Worm (Caenorhabditis elegans) whole organism, L1 larva: ENCODE measurements around the gene tpst-1.

ENCODE experiments used
- C16A3.4 ChIP-seq: fragments of 150-350 bp; optimal IDR thresholded peaks from 2 replicates; lab custom pipeline; 2014; ENCODE audit warnings: missing biosample characterization, missing genetic modification characterization
- F16B12.6 ChIP-seq: fragments of 150-350 bp; optimal IDR thresholded peaks from 2 replicates; lab custom pipeline; 2014; ENCODE audit warnings: missing biosample characterization, missing genetic modification characterization
- Y116A8C.19 ChIP-seq: sonication (generic microtip); optimal IDR thresholded peaks from 2 replicates; lab custom pipeline; 2016; ENCODE audit warnings: missing compliant biosample characterization, missing genetic modification characterization, borderline replicate concordance
- aha-1 ChIP-seq: fragments of 150-350 bp; optimal IDR thresholded peaks from 2 replicates; lab custom pipeline; 2014; ENCODE audit warnings: missing biosample characterization, missing genetic modification characterization
- blmp-1 ChIP-seq: fragments of 150-350 bp; optimal IDR thresholded peaks from 2 replicates; lab custom pipeline; 2014; ENCODE audit warnings: missing biosample characterization, missing genetic modification characterization
- ceh-63 ChIP-seq: fragments of 200-800 bp; sonication (Bioruptor generic); optimal IDR thresholded peaks from 2 replicates; lab custom pipeline; 2018; ENCODE audit warnings: mild to moderate bottlenecking, missing genetic modification characterization, missing compliant biosample characterization
- ceh-8 ChIP-seq: fragments of 200-800 bp; sonication (Bioruptor generic); optimal IDR thresholded peaks from 2 replicates; lab custom pipeline; 2018; ENCODE audit warnings: mild to moderate bottlenecking, missing genetic modification characterization, moderate library complexity, missing compliant biosample characterization
- ceh-82 ChIP-seq, 3 experiments: fragments of 150-350 bp in 1 of 3; sonication (generic microtip) in 2 of 3; optimal IDR thresholded peaks; 2 replicates each; lab custom pipeline; 2014 to 2017; ENCODE audit warnings: missing biosample characterization in 3 of 3, missing genetic modification characterization in 3 of 3
- ceh-90 ChIP-seq: sonication (generic microtip); optimal IDR thresholded peaks from 2 replicates; lab custom pipeline; 2016; ENCODE audit warnings: missing genetic modification characterization, missing compliant biosample characterization
- dpl-1 ChIP-seq, 3 experiments: fragments of 150-350 bp in 2 of 3; sonication (generic microtip) in 1 of 3; optimal IDR thresholded peaks; 2 replicates each; lab custom pipeline; 2014 to 2017; ENCODE audit warnings: missing biosample characterization in 3 of 3, missing genetic modification characterization in 3 of 3, missing genetic modification reagents in 3 of 3
- dsc-1 ChIP-seq: sonication (generic microtip); optimal IDR thresholded peaks from 2 replicates; lab custom pipeline; 2016; ENCODE audit warnings: mild to moderate bottlenecking, missing genetic modification characterization, missing compliant biosample characterization
- efl-1 ChIP-seq, 4 experiments: fragments of 150-350 bp; optimal IDR thresholded peaks in 3 of 4; peaks in 1 of 4; 1 replicate in 1 of 4; 2 replicates in 3 of 4; lab custom pipeline; 2014; ENCODE audit warnings: missing biosample characterization in 2 of 4, missing genetic modification characterization in 2 of 4, missing genetic modification reagents in 2 of 4
- egl-13 ChIP-seq: sonication (generic microtip); optimal IDR thresholded peaks from 2 replicates; lab custom pipeline; 2016; ENCODE audit warnings: missing genotype, missing genetic modification reagents, missing genetic modification characterization, missing compliant biosample characterization
- egl-27 ChIP-seq, 2 experiments: fragments of 150-350 bp in 1 of 2; sonication (generic microtip); optimal IDR thresholded peaks; 3 replicates each; lab custom pipeline; 2017 to 2018; ENCODE audit warnings: missing biosample characterization in 2 of 2, missing genetic modification characterization in 2 of 2, missing genetic modification reagents in 2 of 2
- fkh-4 ChIP-seq: sonication (generic microtip); optimal IDR thresholded peaks from 2 replicates; lab custom pipeline; 2016; ENCODE audit warnings: missing compliant biosample characterization, missing genetic modification characterization, borderline replicate concordance
- fos-1 ChIP-seq: fragments of 150-350 bp; optimal IDR thresholded peaks from 2 replicates; lab custom pipeline; 2014; ENCODE audit warnings: missing biosample characterization, missing genetic modification characterization
- hlh-17 ChIP-seq: fragments of 200-800 bp; sonication (Bioruptor generic); optimal IDR thresholded peaks from 2 replicates; lab custom pipeline; 2018; ENCODE audit warnings: missing genetic modification characterization, mild to moderate bottlenecking, missing compliant biosample characterization, moderate library complexity, borderline replicate concordance
- hlh-4 ChIP-seq: sonication (generic microtip); optimal IDR thresholded peaks from 2 replicates; lab custom pipeline; 2016; ENCODE audit warnings: mild to moderate bottlenecking, missing genetic modification characterization, missing compliant biosample characterization
- hpl-2 ChIP-seq: fragments of 150-350 bp; optimal IDR thresholded peaks from 2 replicates; lab custom pipeline; 2014; ENCODE audit warnings: missing biosample characterization, missing genetic modification reagents, missing genetic modification characterization
- irx-1 ChIP-seq: sonication (generic microtip); optimal IDR thresholded peaks from 2 replicates; lab custom pipeline; 2016; ENCODE audit warnings: missing genetic modification characterization, missing compliant biosample characterization
- jun-1 ChIP-seq: fragments of 150-350 bp; optimal IDR thresholded peaks from 2 replicates; lab custom pipeline; 2014; ENCODE audit warnings: missing biosample characterization, missing genetic modification reagents, missing genetic modification characterization
- lin-13 ChIP-seq: fragments of 150-350 bp; optimal IDR thresholded peaks from 2 replicates; lab custom pipeline; 2014; ENCODE audit warnings: missing biosample characterization, missing genetic modification reagents, missing genetic modification characterization
- lin-15B ChIP-seq: fragments of 150-350 bp; sonication (generic microtip); optimal IDR thresholded peaks from 3 replicates; lab custom pipeline; 2014; ENCODE audit warnings: missing biosample characterization, missing genetic modification characterization
- lin-39 ChIP-seq: fragments of 150-350 bp; optimal IDR thresholded peaks from 2 replicates; lab custom pipeline; 2014; ENCODE audit warnings: missing biosample characterization, missing genetic modification reagents, missing genetic modification characterization
- lsy-2 ChIP-seq, 2 experiments: fragments of 150-350 bp; optimal IDR thresholded peaks; 2 replicates each; lab custom pipeline; 2014; ENCODE audit warnings: missing biosample characterization in 2 of 2, missing genetic modification characterization in 2 of 2
- mab-9 ChIP-seq: fragments of 200-800 bp; sonication (Bioruptor generic); IDR thresholded peaks from 2 replicates; pipeline ENCODE4 v1.3.6; 2022; ENCODE audit warnings: missing genetic modification reagents, missing genetic modification characterization, missing compliant biosample characterization
- mdl-1 ChIP-seq, 2 experiments: fragments of 150-350 bp; optimal IDR thresholded peaks; 2 replicates each; lab custom pipeline; 2014 to 2017; ENCODE audit warnings: missing biosample characterization in 2 of 2, missing genetic modification characterization in 2 of 2, inconsistent platforms in 1 of 2
- nhr-11 ChIP-seq: fragments of 150-350 bp; optimal IDR thresholded peaks from 2 replicates; lab custom pipeline; 2014; ENCODE audit warnings: missing biosample characterization, missing genetic modification characterization
- nhr-19 ChIP-seq: fragments of 200-800 bp; sonication (Bioruptor generic); conservative IDR thresholded peaks from 2 replicates; pipeline ENCODE4 v1.3.6; 2022; ENCODE audit warnings: missing genetic modification characterization, missing compliant biosample characterization
- nhr-28 ChIP-seq: fragments of 150-350 bp; optimal IDR thresholded peaks from 2 replicates; lab custom pipeline; 2014; ENCODE audit warnings: missing biosample characterization, missing genetic modification characterization
- nhr-47 ChIP-seq: sonication (generic microtip); optimal IDR thresholded peaks from 2 replicates; lab custom pipeline; 2016; ENCODE audit warnings: mild to moderate bottlenecking, missing genetic modification characterization, moderate library complexity, missing compliant biosample characterization
- nhr-71 ChIP-seq: sonication (generic microtip); optimal IDR thresholded peaks from 2 replicates; lab custom pipeline; 2016; ENCODE audit warnings: mild to moderate bottlenecking, missing genetic modification characterization, moderate library complexity, missing compliant biosample characterization
- nhr-76 ChIP-seq: sonication (generic microtip); optimal IDR thresholded peaks from 2 replicates; lab custom pipeline; 2017; ENCODE audit warnings: missing biosample characterization, missing genetic modification characterization
- nhr-85 ChIP-seq: sonication (generic microtip); peaks from one replicate; lab custom pipeline; 2016; ENCODE audit warnings: missing genetic modification characterization, inconsistent platforms, missing compliant biosample characterization
- nhr-90 ChIP-seq: sonication (generic microtip); optimal IDR thresholded peaks from 2 replicates; lab custom pipeline; 2016; ENCODE audit warnings: mild to moderate bottlenecking, missing genetic modification characterization, missing compliant biosample characterization; ENCODE audit not compliant: poor library complexity
- pax-3 ChIP-seq: fragments of 200-800 bp; sonication (Bioruptor generic); optimal IDR thresholded peaks from 2 replicates; lab custom pipeline; 2018; ENCODE audit warnings: mild to moderate bottlenecking, missing genetic modification characterization, moderate library complexity, missing compliant biosample characterization
- pqm-1 ChIP-seq: sonication (generic microtip); optimal IDR thresholded peaks from 3 replicates; lab custom pipeline; 2017; ENCODE audit warnings: missing biosample characterization, missing genetic modification characterization
- rnt-1 ChIP-seq: sonication (generic microtip); optimal IDR thresholded peaks from 2 replicates; lab custom pipeline; 2016; ENCODE audit warnings: mild to moderate bottlenecking, missing genetic modification characterization, moderate library complexity, missing compliant biosample characterization
- skn-1 ChIP-seq: fragments of 150-350 bp; optimal IDR thresholded peaks from 2 replicates; lab custom pipeline; 2014; ENCODE audit warnings: missing biosample characterization, missing genetic modification characterization
- snpc-4 ChIP-seq: fragments of 150-350 bp; optimal IDR thresholded peaks from 2 replicates; lab custom pipeline; 2014; ENCODE audit warnings: missing biosample characterization, missing genetic modification characterization
- sptf-1 ChIP-seq: fragments of 150-350 bp; optimal IDR thresholded peaks from 2 replicates; lab custom pipeline; 2014; ENCODE audit warnings: missing biosample characterization, missing genetic modification characterization
- sup-37 ChIP-seq: fragments of 200-800 bp; sonication (Bioruptor generic); optimal IDR thresholded peaks from 2 replicates; lab custom pipeline; 2018; ENCODE audit warnings: mild to moderate bottlenecking, missing genetic modification characterization, missing compliant biosample characterization
- swsn-7 ChIP-seq: sonication (generic microtip); optimal IDR thresholded peaks from 2 replicates; lab custom pipeline; 2016; ENCODE audit warnings: missing genetic modification characterization, missing compliant biosample characterization
- tbx-2 ChIP-seq: sonication (generic microtip); optimal IDR thresholded peaks from 2 replicates; lab custom pipeline; 2016; ENCODE audit warnings: missing genetic modification characterization, missing compliant biosample characterization
- tlp-1 ChIP-seq: fragments of 150-350 bp; optimal IDR thresholded peaks from 2 replicates; lab custom pipeline; 2014; ENCODE audit warnings: missing biosample characterization, missing genetic modification characterization
- unc-130 ChIP-seq: fragments of 150-350 bp; optimal IDR thresholded peaks from 2 replicates; lab custom pipeline; 2017; ENCODE audit warnings: missing biosample characterization, missing genetic modification characterization, inconsistent platforms
- unc-30 ChIP-seq: sonication (generic microtip); optimal IDR thresholded peaks from 2 replicates; lab custom pipeline; 2017; ENCODE audit warnings: missing biosample characterization, missing genetic modification characterization
- unc-98 ChIP-seq: fragments of 200-800 bp; sonication (Bioruptor generic); IDR thresholded peaks from 2 replicates; pipeline ENCODE4 v1.3.6; 2022; ENCODE audit warnings: missing genetic modification characterization, missing compliant biosample characterization
- xbp-1 ChIP-seq: sonication (generic microtip); optimal IDR thresholded peaks from 2 replicates; lab custom pipeline; 2016; ENCODE audit warnings: missing genetic modification characterization, missing compliant biosample characterization
- zag-1 ChIP-seq: fragments of 150-350 bp; optimal IDR thresholded peaks from 2 replicates; lab custom pipeline; 2014; ENCODE audit warnings: missing biosample characterization, missing genetic modification characterization

Gene tpst-1

DNA sequence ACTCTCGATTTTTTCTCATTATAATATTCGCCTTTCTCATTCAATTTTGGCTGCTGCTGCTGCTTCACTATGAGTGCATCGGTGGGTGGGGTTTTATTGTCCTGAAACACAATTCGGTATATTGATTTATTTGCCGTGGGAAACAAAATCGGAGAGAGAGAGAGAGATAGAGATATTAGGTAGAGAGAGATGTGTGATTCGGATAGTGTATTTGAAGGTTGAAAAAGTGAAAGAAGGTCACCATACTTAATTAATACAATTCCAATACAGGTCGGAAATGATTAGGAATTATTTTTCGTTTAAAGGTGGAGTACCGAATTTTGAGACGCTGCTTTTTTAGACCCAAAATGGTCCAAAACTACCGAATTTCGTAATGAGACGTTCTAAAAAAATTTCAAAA, at the start of gene tpst-1:
Gene tpst-1, minus strand, starts transcription at position 101 of the 400 bp plus-strand sequence.
- peak; percentile 65 for TF ChIP-seq blmp-1 (tag; lab: Kevin White, UChicago)
- no peak for TF ChIP-seq nhr-71 (tag; lab: Kevin White, UChicago)
- no peak for TF ChIP-seq efl-1 (optimal IDR thresholded peaks at IDR 0.05; lab: Kevin White, UChicago)
- TF ChIP-seq efl-1 (GFP tag; optimal IDR thresholded peaks at IDR 0.05 in 1 of 2; lab: Kevin White, UChicago), result peak in 1 of 2 experiments; percentile 22

DNA sequence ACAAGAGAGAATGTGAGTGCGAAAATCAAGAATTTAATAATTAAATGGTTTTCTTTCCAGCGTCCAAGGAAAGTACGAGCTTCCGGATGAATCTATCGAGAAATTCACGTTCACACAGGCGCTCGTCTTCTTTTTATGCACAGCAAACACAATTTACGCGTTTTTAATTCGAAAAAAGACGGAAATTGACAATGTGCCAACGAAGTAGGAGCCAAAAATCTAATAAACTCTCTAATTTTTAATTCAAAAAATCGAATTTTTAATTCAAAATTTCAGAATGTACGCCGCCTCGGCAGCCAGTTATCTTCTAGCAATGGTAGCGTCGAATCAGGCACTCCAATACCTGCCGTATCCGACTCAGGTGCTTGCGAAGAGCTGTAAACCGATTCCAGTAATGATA, 49.6 kb upstream of the tpst-1 start:
- TF ChIP-seq dsc-1, result no peak
- peak; percentile 59 for TF ChIP-seq nhr-85 (tag; lab: Kevin White, UChicago)

DNA sequence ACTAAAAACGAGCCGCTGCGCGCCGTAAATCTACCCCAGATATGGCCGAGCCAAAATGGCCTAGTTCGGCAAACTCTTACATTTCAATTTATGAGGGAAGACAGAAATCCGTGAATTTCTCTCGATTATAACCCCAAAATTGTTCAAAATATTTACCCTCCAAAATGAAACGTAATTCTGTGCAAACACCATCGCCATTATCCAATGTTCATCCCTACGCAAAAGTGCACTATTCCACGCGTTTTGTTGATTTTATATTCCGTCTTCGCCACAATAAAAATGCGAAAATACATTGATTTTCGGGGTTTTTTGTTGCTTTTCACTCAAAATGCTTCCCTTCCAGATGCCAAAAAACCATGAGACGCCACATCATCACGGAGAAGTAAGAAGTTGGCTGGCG, 49.1 kb upstream of the tpst-1 start, which contains the start of gene hut-1:
Gene hut-1, plus strand, starts transcription at position 344 of the 400 bp plus-strand sequence.
- TF ChIP-seq snpc-4 (tag; lab: Kevin White, UChicago) (no peak), swsn-7 (tag; lab: Kevin White, UChicago) (peak; percentile 34), mdl-1 (tag; optimal IDR thresholded peaks at IDR 0.05; lab: Kevin White, UChicago) (peak in 1 of 2 experiments; percentile 34), tlp-1 (no peak), ceh-90 (no peak), ceh-82 (tag; optimal IDR thresholded peaks at IDR 0.05; lab: Kevin White, UChicago) (peak; percentile 1 to 60 (median 37)), hlh-4 (tag; lab: Kevin White, UChicago) (no peak), sptf-1 (tag; lab: Kevin White, UChicago) (no peak), mab-9 (no peak), F16B12.6 (tag; lab: Kevin White, UChicago) (peak; percentile 96), lin-39 (no peak), zag-1 (tag; lab: Kevin White, UChicago) (no peak), fos-1 (no peak), unc-30 (tag; lab: Kevin White, UChicago) (no peak), lin-13 (no peak), fkh-4 (tag; lab: Kevin White, UChicago) (no peak), ceh-63 (no peak), pax-3 (tag; lab: Kevin White, UChicago) (no peak), xbp-1 (tag; lab: Kevin White, UChicago) (peak; percentile 82), nhr-28 (tag; lab: Kevin White, UChicago) (no peak), lin-15B (tag; lab: Kevin White, UChicago) (no peak), rnt-1 (peak; percentile 54), pqm-1 (tag; lab: Kevin White, UChicago) (no peak), aha-1 (tag; lab: Kevin White, UChicago) (no peak), C16A3.4 (tag; lab: Kevin White, UChicago) (peak; percentile 72), ceh-8 (GFP tag; lab: Kevin White, UChicago) (no peak), unc-130 (tag; lab: Kevin White, UChicago) (peak; percentile 74), nhr-19 (GFP tag; lab: Robert Waterston, UW) (no peak), egl-27 (tag; optimal IDR thresholded peaks at IDR 0.05; lab: Kevin White, UChicago) (no peak), jun-1 (tag; lab: Kevin White, UChicago) (no peak), tbx-2 (peak; percentile 29), nhr-90 (no peak), skn-1 (tag; lab: Kevin White, UChicago) (no peak), hpl-2 (GFP tag; lab: Kevin White, UChicago) (no peak), nhr-76 (tag; lab: Kevin White, UChicago) (no peak), egl-13 (tag; lab: Kevin White, UChicago) (no peak), Y116A8C.19 (tag; lab: Kevin White, UChicago) (no peak), nhr-11 (tag; lab: Kevin White, UChicago) (no peak), unc-98 (GFP tag; lab: Robert Waterston, UW) (no peak), lsy-2 (tag; optimal IDR thresholded peaks at IDR 0.05; lab: Kevin White, UChicago) (peak; percentile 64 to 80), dsc-1 (peak; percentile 4), hlh-17 (no peak), sup-37 (GFP tag; lab: Kevin White, UChicago) (no peak), irx-1 (tag; lab: Kevin White, UChicago) (no peak), dpl-1 (GFP tag; optimal IDR thresholded peaks at IDR 0.05; lab: Kevin White, UChicago) (peak; percentile 79 to 89 (median 87)), nhr-47 (tag; lab: Kevin White, UChicago) (peak; percentile 46)
